Fruit fly (Drosophila melanogaster): Measurements from ENCODE around the gene PsGEF.

DNA sequence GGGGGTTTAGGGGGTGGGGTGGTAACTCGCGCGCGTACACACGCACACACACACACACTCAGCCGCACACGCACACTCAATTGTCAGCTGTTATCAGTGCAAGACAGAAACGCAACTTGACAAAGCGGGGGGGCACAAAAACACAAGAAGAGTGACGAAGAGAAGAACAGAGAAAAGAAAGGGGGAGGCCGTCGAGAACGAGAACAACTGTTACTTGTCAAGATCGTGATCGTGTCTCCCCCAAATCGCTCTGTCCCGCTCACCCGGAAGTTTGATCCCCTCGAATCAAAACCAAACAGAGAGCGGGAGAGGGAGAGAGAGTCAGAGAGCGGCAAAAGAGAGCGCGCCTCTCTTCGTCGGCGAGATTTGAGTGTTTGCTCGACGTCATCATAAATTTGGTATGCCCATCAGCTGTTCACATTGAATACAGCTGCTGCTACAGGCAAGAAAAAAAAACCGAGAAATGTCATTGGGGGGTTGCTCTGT lies 70.1 kb downstream of the PsGEF start:
- 0 out of 3 replicates have a peak, but pooled peaks have one; percentile 19 for TF ChIP-seq CG8119 (GFP tag; IDR thresholded peaks at IDR 0.05)
- TF ChIP-seq Sox102F (GFP tag; optimal IDR thresholded peaks at IDR 0.05) = peak; percentile 34
- TF ChIP-seq salr (GFP tag; optimal IDR thresholded peaks at IDR 0.05) = no peak
- TF ChIP-seq achi (GFP tag; optimal IDR thresholded peaks at IDR 0.05) = no peak
- no peak for TF ChIP-seq CG8319 (GFP tag; optimal IDR thresholded peaks at IDR 0.05)
- TF ChIP-seq Hr38 (GFP tag; optimal IDR thresholded peaks at IDR 0.05) = no peak
- TF ChIP-seq esn (GFP tag; optimal IDR thresholded peaks at IDR 0.05) = peak; percentile 44
- TF ChIP-seq Ets21C (GFP tag; optimal IDR thresholded peaks at IDR 0.05) = no peak
- TF ChIP-seq CG9139 (GFP tag; optimal IDR thresholded peaks at IDR 0.05) = peak; percentile 33
- TF ChIP-seq Eip78C (GFP tag) = peak; percentile 82
- TF ChIP-seq CG6808 (GFP tag; optimal IDR thresholded peaks at IDR 0.05) = no peak
